Fruit fly (Drosophila melanogaster): ENCODE data around the gene RpL10Aa.

Gene RpL10Aa

dm6 chr3R:15037066-15037465 is at the start of gene RpL10Aa:
RpL10Aa (plus strand) TSS chr3R:15037366.
- TF ChIP-seq Eip75B (GFP tag; optimal IDR thresholded peaks at IDR 0.05), result no peak
- no peak for TF ChIP-seq Hr38 (GFP tag; optimal IDR thresholded peaks at IDR 0.05)
- no peak for TF ChIP-seq CG6163 (GFP tag; IDR thresholded peaks at IDR 0.05)
- no peak for TF ChIP-seq salr (GFP tag; optimal IDR thresholded peaks at IDR 0.05)
- no peak for TF ChIP-seq Sox14 (GFP tag; optimal IDR thresholded peaks at IDR 0.05)
- TF ChIP-seq CG3919 (GFP tag; optimal IDR thresholded peaks at IDR 0.05), result no peak
- no peak for TF ChIP-seq achi (GFP tag; optimal IDR thresholded peaks at IDR 0.05)
- no peak for TF ChIP-seq Blimp-1 (GFP tag; optimal IDR thresholded peaks at IDR 0.05)
- TF ChIP-seq CG32006 (GFP tag; optimal IDR thresholded peaks at IDR 0.05), result no peak
- TF ChIP-seq spab (GFP tag; optimal IDR thresholded peaks at IDR 0.05), result no peak
- TF ChIP-seq CG15336 (GFP tag; IDR thresholded peaks at IDR 0.05), result no peak
- TF ChIP-seq CG7368 (GFP tag; optimal IDR thresholded peaks at IDR 0.05), result no peak
- TF ChIP-seq Gug (GFP tag; IDR thresholded peaks at IDR 0.05), result no peak
- TF ChIP-seq lz (GFP tag; optimal IDR thresholded peaks at IDR 0.05), result no peak
- no peak for TF ChIP-seq CG8319 (GFP tag; optimal IDR thresholded peaks at IDR 0.05)
- TF ChIP-seq CG10631 (GFP tag; optimal IDR thresholded peaks at IDR 0.05), result no peak

DNA sequence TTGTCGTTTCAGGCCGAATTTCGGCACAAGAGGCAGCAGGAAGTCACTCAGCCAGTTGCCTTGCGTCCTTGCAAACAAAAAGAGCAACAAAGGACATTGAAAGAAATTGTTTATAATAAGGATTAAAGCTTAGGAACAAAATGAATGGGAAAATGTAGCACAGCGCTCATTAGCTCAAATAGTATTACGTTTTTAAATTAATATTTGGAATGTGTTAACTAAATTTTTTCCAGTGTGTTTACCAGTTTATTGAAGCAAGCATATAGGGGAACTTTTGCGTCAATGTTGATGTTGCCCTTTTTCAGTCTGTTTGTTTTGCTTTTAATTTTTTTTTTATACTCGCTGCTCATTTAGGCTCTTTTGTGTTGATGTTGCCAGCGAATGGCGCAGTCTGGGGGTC is 47.1 kb upstream of the RpL10Aa start:
- peak; percentile 62 for TF ChIP-seq Eip78C (GFP tag)
- TF ChIP-seq CG31627 (GFP tag; optimal IDR thresholded peaks at IDR 0.05), result no peak
- TF ChIP-seq svp (GFP tag), result peak; percentile 50

dm6 chr3R:15014470-15014869 is 22.7 kb upstream of the RpL10Aa start, which contains the start of gene CG14861:
CG14861 (plus strand) TSS chr3R:15014770.
- TF ChIP-seq CG8319 (GFP tag; optimal IDR thresholded peaks at IDR 0.05) (no peak), Eip78C (GFP tag) (no peak), salr (GFP tag; optimal IDR thresholded peaks at IDR 0.05) (no peak), fd85E (GFP tag; optimal IDR thresholded peaks at IDR 0.05) (no peak), Hr39 (GFP tag; optimal IDR thresholded peaks at IDR 0.05) (no peak), CG6808 (GFP tag; optimal IDR thresholded peaks at IDR 0.05) (no peak), esn (GFP tag; optimal IDR thresholded peaks at IDR 0.05) (no peak), CG10669 (GFP tag; optimal IDR thresholded peaks at IDR 0.05) (no peak), CG6854 (GFP tag; optimal IDR thresholded peaks at IDR 0.05) (no peak), Eip75B (GFP tag; optimal IDR thresholded peaks at IDR 0.05) (no peak), Met (GFP tag; optimal IDR thresholded peaks at IDR 0.05) (no peak), CG15336 (GFP tag; IDR thresholded peaks at IDR 0.05) (no peak), cyc (GFP tag; optimal IDR thresholded peaks at IDR 0.05) (no peak), CG6792 (GFP tag; optimal IDR thresholded peaks at IDR 0.05) (no peak), vri (GFP tag; optimal IDR thresholded peaks at IDR 0.05) (no peak)

DNA sequence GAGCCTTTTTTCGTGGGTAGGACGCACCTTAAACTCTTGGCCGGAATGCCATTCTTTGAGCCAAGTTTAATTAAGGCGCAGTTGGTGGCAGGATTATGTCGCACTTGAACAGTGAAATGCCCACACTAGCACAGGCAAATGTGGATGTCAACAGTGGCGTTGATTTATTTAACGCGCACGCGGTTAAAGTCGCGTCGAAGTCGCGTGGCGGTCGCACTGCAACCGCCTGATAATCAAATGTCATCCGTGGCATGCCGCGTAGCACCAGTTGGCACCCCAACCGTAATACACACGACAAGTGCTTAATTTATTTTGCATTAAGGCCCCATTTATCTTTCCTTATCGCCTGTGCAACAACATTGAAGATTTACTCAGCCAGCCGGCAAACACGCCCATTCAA is 13.0 kb upstream of the RpL10Aa start:
- TF ChIP-seq CG11294 (GFP tag; IDR thresholded peaks at IDR 0.05) (no peak), CG8119 (GFP tag; IDR thresholded peaks at IDR 0.05) (no peak), net (GFP tag; optimal IDR thresholded peaks at IDR 0.05) (no peak), achi (GFP tag; optimal IDR thresholded peaks at IDR 0.05) (no peak), Eip75B (GFP tag; optimal IDR thresholded peaks at IDR 0.05) (no peak), CG6276 (GFP tag; optimal IDR thresholded peaks at IDR 0.05) (no peak), vri (GFP tag; optimal IDR thresholded peaks at IDR 0.05) (no peak), Ets96B (tag; optimal IDR thresholded peaks at IDR 0.05) (no peak), Hr4 (GFP tag; optimal IDR thresholded peaks at IDR 0.05) (no peak), Gug (GFP tag; IDR thresholded peaks at IDR 0.05) (no peak), fkh (GFP tag; optimal IDR thresholded peaks at IDR 0.05) (no peak), CG6854 (GFP tag; optimal IDR thresholded peaks at IDR 0.05) (no peak), Hr39 (GFP tag; optimal IDR thresholded peaks at IDR 0.05) (no peak), Met (GFP tag; optimal IDR thresholded peaks at IDR 0.05) (no peak), CG15336 (GFP tag; IDR thresholded peaks at IDR 0.05) (no peak), acj6 (GFP tag; optimal IDR thresholded peaks at IDR 0.05) (no peak), OdsH (GFP tag; optimal IDR thresholded peaks at IDR 0.05) (no peak)

Data from whole organism, prepupa.